Worm (Caenorhabditis elegans) whole organism, L3 larva: ENCODE results near the gene str-131.

Experiments
- elt-1 ChIP-seq: fragments of 150-350 bp; optimal IDR thresholded peaks from 2 replicates; lab custom pipeline; 2014; ENCODE audit warnings: missing biosample characterization, missing genetic modification characterization
- fos-1 ChIP-seq: fragments of 150-350 bp; optimal IDR thresholded peaks from 2 replicates; lab custom pipeline; 2014; ENCODE audit warnings: missing biosample characterization, missing genetic modification characterization
- hmg-11 ChIP-seq: sonication (generic microtip); optimal IDR thresholded peaks from 2 replicates; lab custom pipeline; 2016; ENCODE audit warnings: missing genetic modification characterization, missing compliant biosample characterization
- jun-1 ChIP-seq: fragments of 150-350 bp; optimal IDR thresholded peaks from 2 replicates; lab custom pipeline; 2014; ENCODE audit warnings: missing biosample characterization, missing genetic modification reagents, missing genetic modification characterization
- nhr-11 ChIP-seq: fragments of 150-350 bp; optimal IDR thresholded peaks from 2 replicates; lab custom pipeline; 2014; ENCODE audit warnings: missing biosample characterization, missing genetic modification characterization
- pqm-1 ChIP-seq: fragments of 150-350 bp; optimal IDR thresholded peaks from 2 replicates; lab custom pipeline; 2017; ENCODE audit warnings: missing biosample characterization, missing genetic modification characterization, inconsistent platforms

- TF ChIP-seq hmg-11, result no peak
- TF ChIP-seq jun-1, result no peak
- no peak for TF ChIP-seq nhr-11 (tag; lab: Kevin White, UChicago)
- no peak for TF ChIP-seq fos-1 (tag; lab: Kevin White, UChicago)
- TF ChIP-seq pqm-1 (tag; lab: Kevin White, UChicago), result no peak
- no peak for TF ChIP-seq elt-1
Measured at ce11 chrV:8108670-8109069, 27.2 kb upstream of the str-131 start, which contains the start of gene myo-5.
